Fruit fly (Drosophila melanogaster): Measurements from ENCODE around the gene g.

Gene g

dm6 chrX:13748906-13749872, 13.1 kb upstream of the g start (continued):
- TF ChIP-seq Dfd (GFP tag; optimal IDR thresholded peaks at IDR 0.05): no peak
- TF ChIP-seq Sp1 (GFP tag; optimal IDR thresholded peaks at IDR 0.05): peak; percentile 51
- TF ChIP-seq ey (GFP tag; optimal IDR thresholded peaks at IDR 0.05): peak; percentile 42

dm6 chrX:13747635-13748467, 11.8 kb upstream of the g start:
- TF ChIP-seq fru (GFP tag; optimal IDR thresholded peaks at IDR 0.05): peak; percentile 33
- peak; percentile 52 for TF ChIP-seq Myc (optimal IDR thresholded peaks at IDR 0.05)
- peak; percentile 7 for TF ChIP-seq Sp1 (GFP tag; optimal IDR thresholded peaks at IDR 0.05)
- no peak for TF ChIP-seq N (GFP tag; optimal IDR thresholded peaks at IDR 0.05)
- no peak for TF ChIP-seq lola (GFP tag; optimal IDR thresholded peaks at IDR 0.05)
- TF ChIP-seq sage (GFP tag; optimal IDR thresholded peaks at IDR 0.05): peak; percentile 5
- TF ChIP-seq rgr (GFP tag; optimal IDR thresholded peaks at IDR 0.05): peak; percentile 6
- peak; percentile 36 for TF ChIP-seq brk (GFP tag; optimal IDR thresholded peaks at IDR 0.05)

dm6 chrX:13747052-13747451, 11.0 kb upstream of the g start:
- TF ChIP-seq Dif (GFP tag; optimal IDR thresholded peaks at IDR 0.05; ENCODE audit: partially characterized antibody) (peak; percentile 91), Dfd (GFP tag; optimal IDR thresholded peaks at IDR 0.05) (no peak), CrebA (GFP tag; optimal IDR thresholded peaks at IDR 0.05; ENCODE audit: borderline replicate concordance) (no peak), OdsH (GFP tag; optimal IDR thresholded peaks at IDR 0.05) (no peak), Vsx2 (GFP tag; optimal IDR thresholded peaks at IDR 0.05; ENCODE audit: partially characterized antibody) (no peak), psq (GFP tag; optimal IDR thresholded peaks at IDR 0.05) (peak; percentile 24), br (GFP tag; optimal IDR thresholded peaks at IDR 0.05) (peak; percentile 18), tai (GFP tag; optimal IDR thresholded peaks at IDR 0.05) (no peak), dl (GFP tag; optimal IDR thresholded peaks at IDR 0.05; ENCODE audit: insufficient read depth in 1 of 2, partially characterized antibody in 2 of 2) (peak; percentile 60 to 89), dsf (GFP tag; optimal IDR thresholded peaks at IDR 0.05; ENCODE audit: borderline replicate concordance) (no peak), jim (GFP tag; optimal IDR thresholded peaks at IDR 0.05) (no peak), HLH106 (tag; optimal IDR thresholded peaks at IDR 0.05) (no peak), Hr83 (GFP tag; optimal IDR thresholded peaks at IDR 0.05; ENCODE audit: poor library complexity, severe bottlenecking) (peak; percentile 27), Jra (GFP tag; optimal IDR thresholded peaks at IDR 0.05) (no peak)

- peak in 1 of 2 experiments; percentile 15 for TF ChIP-seq foxo (GFP tag; optimal IDR thresholded peaks at IDR 0.05)
- TF ChIP-seq rgr (GFP tag; optimal IDR thresholded peaks at IDR 0.05): peak; percentile 26
- peak; percentile 5 for TF ChIP-seq HLH106 (tag; optimal IDR thresholded peaks at IDR 0.05)
- TF ChIP-seq br (GFP tag; optimal IDR thresholded peaks at IDR 0.05): no peak
- peak; percentile 9 for TF ChIP-seq fru (GFP tag; optimal IDR thresholded peaks at IDR 0.05)
- TF ChIP-seq Abd-B (GFP tag; optimal IDR thresholded peaks at IDR 0.05): no peak
- peak; percentile 14 for TF ChIP-seq h (GFP tag; optimal IDR thresholded peaks at IDR 0.05)
- no peak for TF ChIP-seq Rel (GFP tag; optimal IDR thresholded peaks at IDR 0.05)
- peak; percentile 34 for TF ChIP-seq Rel (tag; optimal IDR thresholded peaks at IDR 0.05)
- TF ChIP-seq N (GFP tag; optimal IDR thresholded peaks at IDR 0.05): no peak
Measured at dm6 chrX:13744599-13745052, 8.5 kb upstream of the g start, which contains the start of gene Grip91. Gene Grip91, minus strand, starts transcription at chrX:13744683.

dm6 chrX:13740992-13741391, 4.9 kb upstream of the g start:
- TF ChIP-seq h (GFP tag; optimal IDR thresholded peaks at IDR 0.05) (no peak), GATAd (GFP tag; optimal IDR thresholded peaks at IDR 0.05) (no peak), brk (GFP tag; optimal IDR thresholded peaks at IDR 0.05) (peak; percentile 34)

All from whole organism, wandering third instar larva.